Fruit fly (Drosophila melanogaster): ENCODE results near the gene CG8565.

CG8565 gene

DNA sequence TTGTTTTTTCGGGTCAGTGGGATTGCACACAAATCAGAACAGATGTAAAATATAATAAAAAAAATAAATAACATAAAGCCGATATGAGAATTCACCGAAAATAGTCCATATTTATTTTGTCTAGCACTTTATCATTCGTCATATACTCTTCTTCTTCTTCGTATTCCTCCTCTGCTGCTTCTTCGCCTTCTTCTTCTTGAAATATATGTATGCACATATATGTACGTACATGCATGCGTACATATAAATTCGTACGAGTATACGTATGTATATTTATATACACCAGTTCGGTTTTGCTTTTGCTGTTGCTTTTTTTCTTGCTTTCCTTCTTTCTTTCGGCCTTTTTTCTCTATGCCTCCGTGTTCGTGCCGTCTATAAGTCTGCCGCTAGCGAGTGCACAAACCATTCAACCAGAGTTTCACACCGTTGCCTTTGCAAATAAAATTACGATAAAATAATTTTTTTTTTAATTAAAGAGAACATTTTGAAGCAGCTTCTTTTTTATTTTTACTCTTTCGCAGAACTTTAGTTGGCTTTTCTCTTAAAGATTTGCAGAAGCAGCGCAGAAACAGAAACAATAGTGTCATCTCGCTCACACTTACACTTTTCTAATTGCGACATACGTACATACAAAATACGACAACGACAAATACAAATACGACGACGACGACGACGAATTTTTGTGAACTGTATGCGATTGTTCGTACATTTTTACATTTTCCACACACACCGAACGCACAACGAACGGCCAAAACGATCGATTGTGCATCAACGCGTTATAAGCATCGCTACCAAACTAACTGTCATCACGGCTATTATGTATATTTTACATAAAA lies 49.0 kb downstream of the CG8565 start (continued):
- TF ChIP-seq CG34376 (GFP tag; optimal IDR thresholded peaks at IDR 0.05): peak; percentile 89
- peak; percentile 16 for TF ChIP-seq CG6254 (GFP tag; optimal IDR thresholded peaks at IDR 0.05)
- TF ChIP-seq Deaf1 (tag; optimal IDR thresholded peaks at IDR 0.05): peak; percentile 88
- peak; percentile 50 for TF ChIP-seq HmgZ (tag; optimal IDR thresholded peaks at IDR 0.05)
- peak; percentile 2 for TF ChIP-seq CG17829 (tag; optimal IDR thresholded peaks at IDR 0.05)
- no peak for TF ChIP-seq mld (GFP tag; IDR thresholded peaks at IDR 0.05; ENCODE audit: partially characterized antibody)
- TF ChIP-seq Dek (tag; optimal IDR thresholded peaks at IDR 0.05): no peak
- TF ChIP-seq CG31388 (GFP tag; optimal IDR thresholded peaks at IDR 0.05): no peak
- TF ChIP-seq Adf1 (GFP tag; IDR thresholded peaks at IDR 0.05): peak; percentile 16; the same call in 1 of the 2 replicates
- TF ChIP-seq bbx (GFP tag; IDR thresholded peaks at IDR 0.05; ENCODE audit: partially characterized antibody): no peak
- TF ChIP-seq B-H2 (GFP tag; optimal IDR thresholded peaks at IDR 0.05): peak; percentile 32
- peak; percentile 82 for TF ChIP-seq Ets65A (GFP tag)
- TF ChIP-seq amos (GFP tag; IDR thresholded peaks at IDR 0.05; ENCODE audit: partially characterized antibody): peak; percentile 58; the same call in 1 of the 2 replicates
- peak; percentile 72; the same call in 1 of the 4 replicates for TF ChIP-seq chinmo (GFP tag; IDR thresholded peaks at IDR 0.05; ENCODE audit: partially characterized antibody)
- no peak for TF ChIP-seq CG4820 (GFP tag; optimal IDR thresholded peaks at IDR 0.05)
- TF ChIP-seq so (GFP tag; IDR thresholded peaks at IDR 0.05): peak; percentile 10; the same call in 1 of the 3 replicates
- TF ChIP-seq CG10431 (GFP tag; optimal IDR thresholded peaks at IDR 0.05): peak; percentile 23
- TF ChIP-seq CG10267 (tag; optimal IDR thresholded peaks at IDR 0.05): no peak
- TF ChIP-seq CG2199 (GFP tag; IDR thresholded peaks at IDR 0.05): 0 out of 3 replicates have a peak, but pooled peaks have one; percentile 62
- TF ChIP-seq MBD-R2 (GFP tag; IDR thresholded peaks at IDR 0.05): peak; percentile 17; the same call in 1 of the 2 replicates
- TF ChIP-seq ATbp (GFP tag; optimal IDR thresholded peaks at IDR 0.05): peak; percentile 68
- TF ChIP-seq Gsc (GFP tag; IDR thresholded peaks at IDR 0.05): no peak
- peak; percentile 13 for TF ChIP-seq CG8924 (tag; optimal IDR thresholded peaks at IDR 0.05)
- TF ChIP-seq CG14710 (tag; optimal IDR thresholded peaks at IDR 0.05): peak; percentile 17
- TF ChIP-seq sima (GFP tag; optimal IDR thresholded peaks at IDR 0.05): no peak
- TF ChIP-seq Bgb (GFP tag; IDR thresholded peaks at IDR 0.05; ENCODE audit: partially characterized antibody): peak; percentile 58
- TF ChIP-seq CG6791 (GFP tag; IDR thresholded peaks at IDR 0.05; ENCODE audit: partially characterized antibody): peak; percentile 63; the same call in 2 of the 3 replicates
- peak; percentile 95 for TF ChIP-seq sqz (GFP tag; optimal IDR thresholded peaks at IDR 0.05)
- no peak for TF ChIP-seq CG13424 (tag; optimal IDR thresholded peaks at IDR 0.05)

- TF ChIP-seq CG33213 (GFP tag; optimal IDR thresholded peaks at IDR 0.05) (peak; percentile 28), CG7357 (GFP tag; IDR thresholded peaks at IDR 0.05) (peak; percentile 99), H15 (GFP tag; IDR thresholded peaks at IDR 0.05) (no peak), CG6791 (GFP tag; IDR thresholded peaks at IDR 0.05; ENCODE audit: partially characterized antibody) (peak; percentile 64; the same call in 2 of the 3 replicates), Max (GFP tag; optimal IDR thresholded peaks at IDR 0.05) (no peak), CG16779 (GFP tag; IDR thresholded peaks at IDR 0.05) (no peak), Antp (GFP tag; optimal IDR thresholded peaks at IDR 0.05) (peak; percentile 31), maf-S (GFP tag; optimal IDR thresholded peaks at IDR 0.05) (no peak), ftz-f1 (GFP tag; optimal IDR thresholded peaks at IDR 0.05) (peak; percentile 56), Bgb (GFP tag; IDR thresholded peaks at IDR 0.05; ENCODE audit: partially characterized antibody) (peak; percentile 84), sens-2 (GFP tag; IDR thresholded peaks at IDR 0.05) (no peak), CG8944 (GFP tag; optimal IDR thresholded peaks at IDR 0.05) (no peak), slou (GFP tag; optimal IDR thresholded peaks at IDR 0.05) (peak; percentile 1), BEAF-32 (GFP tag; optimal IDR thresholded peaks at IDR 0.05) (peak; percentile 81), CG11695 (GFP tag; IDR thresholded peaks at IDR 0.05) (no peak), E2f2 (GFP tag; IDR thresholded peaks at IDR 0.05) (peak; percentile 32; the same call in 1 of the 2 replicates), lov (optimal IDR thresholded peaks at IDR 0.05) (no peak), lov (GFP tag; IDR thresholded peaks at IDR 0.05) (no peak), CG14860 (GFP tag; IDR thresholded peaks at IDR 0.05; ENCODE audit: partially characterized antibody) (no peak; the same call in 2 of the 3 replicates), ab (GFP tag; optimal IDR thresholded peaks at IDR 0.05) (no peak), dimm (GFP tag; IDR thresholded peaks at IDR 0.05) (no peak), sna (GFP tag; IDR thresholded peaks at IDR 0.05; ENCODE audit: partially characterized antibody) (peak; percentile 34; the same call in 1 of the 2 replicates)
These were observed 49.6 kb downstream of the CG8565 start, which contains the start of gene tay for dm6 chrX:15887247-15887616. Gene tay (minus strand): TSS chrX:15887311.

Measured in whole organism, embryonic.